Worm (Caenorhabditis elegans) whole organism, L4 larva: ENCODE results near the gene dsh-2.

Experiments used
- D1046.2 ChIP-seq: fragments of 200-800 bp; sonication (Bioruptor generic); IDR thresholded peaks from 2 replicates; pipeline ENCODE4 v1.3.6; 2022; ENCODE audit warnings: missing genetic modification characterization, missing compliant biosample characterization
- lin-15B ChIP-seq: fragments of 150-350 bp; sonication (generic microtip); optimal IDR thresholded peaks from 3 replicates; lab custom pipeline; 2014; ENCODE audit warnings: missing biosample characterization, missing genetic modification characterization
- nhr-10 ChIP-seq: fragments of 150-350 bp; optimal IDR thresholded peaks from 2 replicates; lab custom pipeline; 2014; ENCODE audit warnings: missing biosample characterization, missing genetic modification characterization
- nhr-11 ChIP-seq: fragments of 150-350 bp; optimal IDR thresholded peaks from 2 replicates; lab custom pipeline; 2014; ENCODE audit warnings: missing biosample characterization, missing genetic modification characterization
- pqm-1 ChIP-seq: sonication (generic microtip); optimal IDR thresholded peaks from 2 replicates; lab custom pipeline; 2017; ENCODE audit warnings: missing biosample characterization, missing genetic modification characterization
- snpc-4 ChIP-seq: fragments of 150-350 bp; optimal IDR thresholded peaks from 2 replicates; lab custom pipeline; 2014; ENCODE audit warnings: missing biosample characterization, missing genetic modification characterization
- unc-39 ChIP-seq: sonication (generic microtip); optimal IDR thresholded peaks from 2 replicates; lab custom pipeline; 2017; ENCODE audit warnings: missing biosample characterization, missing genetic modification characterization
- unc-62 ChIP-seq, 3 experiments: fragments of 150-350 bp in 1 of 3; sonication (generic microtip); optimal IDR thresholded peaks in 2 of 3; peaks in 1 of 3; 1 replicate in 1 of 3; 2 replicates in 2 of 3; lab custom pipeline; 2014 to 2017; ENCODE audit warnings: missing biosample characterization in 3 of 3, missing genetic modification characterization in 3 of 3, missing genetic modification reagents in 3 of 3, missing genotype in 1 of 3
- zag-1 ChIP-seq: fragments of 150-350 bp; optimal IDR thresholded peaks from 2 replicates; lab custom pipeline; 2014; ENCODE audit warnings: missing biosample characterization, missing genetic modification characterization

DNA sequence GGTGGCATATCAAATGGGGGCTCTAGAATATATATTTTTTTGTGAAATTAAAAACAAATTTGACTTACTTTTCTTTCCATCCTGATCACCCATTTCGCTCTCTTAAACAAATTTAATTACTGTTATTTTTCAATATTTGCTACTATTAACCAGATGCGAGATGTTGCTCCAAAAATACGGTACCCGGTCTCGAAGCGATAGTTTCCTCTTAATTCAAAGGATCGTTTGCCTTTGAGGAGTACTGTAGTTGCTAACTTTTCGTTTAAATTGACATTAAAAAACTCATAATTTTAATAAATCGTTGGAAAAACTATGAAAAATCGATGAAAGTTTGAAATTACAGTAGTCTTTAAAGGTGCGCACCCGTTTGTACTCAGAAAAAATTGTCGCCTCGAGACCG, 2.4 kb upstream of the dsh-2 start, which contains the start of gene C04G6.4:
- TF ChIP-seq unc-62 (GFP tag; optimal IDR thresholded peaks at IDR 0.05 in 1 of 2; lab: Kevin White, UChicago) = no peak
- no peak for TF ChIP-seq unc-62 (tag; optimal IDR thresholded peaks at IDR 0.05; lab: Kevin White, UChicago)
- no peak for TF ChIP-seq nhr-10 (tag; lab: Kevin White, UChicago)
- TF ChIP-seq snpc-4 (tag; lab: Kevin White, UChicago) = no peak
- TF ChIP-seq nhr-11 (tag; lab: Kevin White, UChicago) = no peak
- no peak for TF ChIP-seq zag-1 (tag; lab: Kevin White, UChicago)
- TF ChIP-seq pqm-1 = no peak
- TF ChIP-seq unc-39 (tag; lab: Kevin White, UChicago) = no peak
- no peak for TF ChIP-seq lin-15B (tag; lab: Kevin White, UChicago)
- TF ChIP-seq D1046.2 (GFP tag; lab: Robert Waterston, UW) = no peak
